Worm (Caenorhabditis elegans) whole organism, L4/young adult: ENCODE measurements around the gene srg-39.

Experiments
- dao-5 ChIP-seq: sonication (generic microtip); optimal IDR thresholded peaks from 2 replicates; lab custom pipeline; 2016; ENCODE audit warnings: missing genotype, missing genetic modification characterization, moderate library complexity, missing compliant biosample characterization
- him-1 ChIP-seq: sonication (generic microtip); optimal IDR thresholded peaks from 2 replicates; lab custom pipeline; 2016; ENCODE audit warnings: missing genotype, missing genetic modification reagents, missing genetic modification characterization, missing compliant biosample characterization

- no peak for TF ChIP-seq dao-5 (tag; lab: Kevin White, UChicago)
- no peak for TF ChIP-seq him-1 (tag; lab: Kevin White, UChicago)
These were observed 5.1 kb downstream of the srg-39 start, which contains the start of the genes T19C4.24 and nlp-33 for ce11 chrV:11146958-11147779.
